Fruit fly (Drosophila melanogaster) whole organism, adult: Measurements from ENCODE around the gene CG4218.

ENCODE experiments used
- CG11617 ChIP-seq: fragments of 200-800 bp; sonication (Bioruptor generic); optimal IDR thresholded peaks from 2 replicates; lab custom pipeline; 2017; ENCODE audit warnings: mild to moderate bottlenecking, missing biosample characterization, missing genetic modification reagents, missing genetic modification characterization
- CG12768 ChIP-seq: fragments of 200-800 bp; sonication (Bioruptor generic); optimal IDR thresholded peaks from 2 replicates; lab custom pipeline; 2017; ENCODE audit warnings: missing biosample characterization, missing genetic modification characterization, mild to moderate bottlenecking, moderate library complexity, missing genetic modification reagents
- CG14711 ChIP-seq: fragments of 200-800 bp; sonication (Bioruptor generic); optimal IDR thresholded peaks from 2 replicates; lab custom pipeline; 2018; ENCODE audit warnings: missing biosample characterization, mild to moderate bottlenecking, missing genetic modification characterization, moderate library complexity
- CG1620 ChIP-seq: fragments of 200-800 bp; sonication (Bioruptor generic); optimal IDR thresholded peaks from 2 replicates; lab custom pipeline; 2016; ENCODE audit warnings: missing biosample characterization, missing genetic modification characterization
- CG33017 ChIP-seq: fragments of 200-800 bp; sonication (Bioruptor generic); optimal IDR thresholded peaks from 2 replicates; lab custom pipeline; 2018; ENCODE audit warnings: missing biosample characterization, mild to moderate bottlenecking, missing genetic modification characterization, moderate library complexity
- CG5204 ChIP-seq: fragments of 200-800 bp; sonication (Bioruptor generic); optimal IDR thresholded peaks from 2 replicates; lab custom pipeline; 2016; ENCODE audit warnings: missing biosample characterization, missing genetic modification characterization
- CG7045 ChIP-seq: fragments of 200-800 bp; sonication (Bioruptor generic); optimal IDR thresholded peaks from 2 replicates; lab custom pipeline; 2017; ENCODE audit warnings: missing biosample characterization, mild to moderate bottlenecking, missing genetic modification characterization
- CG7101 ChIP-seq: fragments of 200-800 bp; sonication (Bioruptor generic); optimal IDR thresholded peaks from 2 replicates; lab custom pipeline; 2018; ENCODE audit warnings: missing biosample characterization, mild to moderate bottlenecking, missing genetic modification characterization, moderate library complexity
- Clk ChIP-seq: fragments of 200-800 bp; sonication (Bioruptor generic); optimal IDR thresholded peaks from 2 replicates; lab custom pipeline; 2017; ENCODE audit warnings: missing biosample characterization, missing genetic modification characterization
- Crg-1 ChIP-seq: fragments of 200-800 bp; sonication (Bioruptor generic); optimal IDR thresholded peaks from 2 replicates; lab custom pipeline; 2016; ENCODE audit warnings: missing biosample characterization, missing genetic modification characterization
- Hr96 ChIP-seq: fragments of 200-800 bp; sonication (Bioruptor generic); optimal IDR thresholded peaks from 2 replicates; lab custom pipeline; 2016; ENCODE audit warnings: missing biosample characterization, missing genetic modification characterization
- Mnt ChIP-seq: fragments of 200-800 bp; sonication (Bioruptor generic); optimal IDR thresholded peaks from 2 replicates; lab custom pipeline; 2016; ENCODE audit warnings: missing biosample characterization, mild to moderate bottlenecking, missing genetic modification characterization
- bab1 ChIP-seq: fragments of 200-800 bp; sonication (Bioruptor generic); optimal IDR thresholded peaks from 3 replicates; lab custom pipeline; 2019; ENCODE audit warnings: missing biosample characterization, mild to moderate bottlenecking, missing genetic modification characterization, moderate library complexity
- cic ChIP-seq: fragments of 200-800 bp; sonication (Bioruptor generic); optimal IDR thresholded peaks from 2 replicates; lab custom pipeline; 2017; ENCODE audit warnings: missing biosample characterization, mild to moderate bottlenecking, missing genetic modification characterization, moderate library complexity
- cnc ChIP-seq, 2 experiments: fragments of >200 bp; optimal IDR thresholded peaks; 2 replicates each; lab custom pipeline; 2017
- kay ChIP-seq: fragments of 200-800 bp; sonication (Bioruptor generic); peaks from one replicate; lab custom pipeline; 2016; ENCODE audit warnings: missing biosample characterization, missing genetic modification characterization, borderline replicate concordance
- ovo ChIP-seq: fragments of 200-800 bp; sonication (Bioruptor generic); optimal IDR thresholded peaks from 2 replicates; lab custom pipeline; 2016; ENCODE audit warnings: missing biosample characterization, missing genetic modification characterization
- pad ChIP-seq: fragments of 200-800 bp; sonication (Bioruptor generic); optimal IDR thresholded peaks from 3 replicates; lab custom pipeline; 2017; ENCODE audit warnings: missing biosample characterization, missing genetic modification characterization, mild to moderate bottlenecking, moderate library complexity, missing genetic modification reagents
- tj ChIP-seq: fragments of 200-800 bp; sonication (Bioruptor generic); optimal IDR thresholded peaks from 3 replicates; lab custom pipeline; 2017; ENCODE audit warnings: missing biosample characterization, mild to moderate bottlenecking, missing genetic modification characterization, moderate library complexity
- toe ChIP-seq: fragments of 200-800 bp; sonication (Bioruptor generic); optimal IDR thresholded peaks from 2 replicates; lab custom pipeline; 2016; ENCODE audit warnings: missing biosample characterization, missing genetic modification characterization

The CG4218 gene

dm6 chr2L:14512811-14513389, 36.0 kb downstream of the CG4218 start:
- no peak for TF ChIP-seq CG1620 (GFP tag; lab: Kevin White, UChicago)
- TF ChIP-seq kay (GFP tag; lab: Kevin White, UChicago): no peak
- TF ChIP-seq Clk (GFP tag; lab: Kevin White, UChicago): no peak
- TF ChIP-seq CG7101 (tag; lab: Kevin White, UChicago): no peak
- no peak for TF ChIP-seq CG33017 (tag; lab: Kevin White, UChicago)
- no peak for TF ChIP-seq CG12768 (GFP tag; lab: Kevin White, UChicago)
- no peak for TF ChIP-seq CG5204 (GFP tag; lab: Kevin White, UChicago)
- TF ChIP-seq bab1: no peak
- TF ChIP-seq Hr96: no peak
- no peak for TF ChIP-seq pad (GFP tag; lab: Kevin White, UChicago)
- TF ChIP-seq CG7045: no peak
- TF ChIP-seq cic (GFP tag; lab: Kevin White, UChicago): no peak
- TF ChIP-seq CG11617 (GFP tag; lab: Kevin White, UChicago): no peak
- TF ChIP-seq cnc (optimal IDR thresholded peaks at IDR 0.05; lab: Kevin White, UChicago): no peak

dm6 chr2L:14511872-14512271, 37.0 kb downstream of the CG4218 start:
- TF ChIP-seq bab1: no peak

- TF ChIP-seq tj (GFP tag; lab: Kevin White, UChicago): peak; percentile 37
- TF ChIP-seq Clk (GFP tag; lab: Kevin White, UChicago): no peak
- TF ChIP-seq Mnt (GFP tag; lab: Kevin White, UChicago): no peak
- TF ChIP-seq CG12768 (GFP tag; lab: Kevin White, UChicago): no peak
- no peak for TF ChIP-seq CG1620 (GFP tag; lab: Kevin White, UChicago)
- no peak for TF ChIP-seq pad (GFP tag; lab: Kevin White, UChicago)
These were observed 37.7 kb downstream of the CG4218 start for dm6 chr2L:14511248-14511647.

dm6 chr2L:14510504-14510903, 38.4 kb downstream of the CG4218 start:
- no peak for TF ChIP-seq CG12768 (GFP tag; lab: Kevin White, UChicago)
- TF ChIP-seq Mnt (GFP tag; lab: Kevin White, UChicago): no peak
- TF ChIP-seq CG7101 (tag; lab: Kevin White, UChicago): no peak
- TF ChIP-seq Hr96: no peak
- TF ChIP-seq bab1: no peak
- TF ChIP-seq CG1620 (GFP tag; lab: Kevin White, UChicago): no peak
- no peak for TF ChIP-seq CG14711 (tag; lab: Kevin White, UChicago)

- TF ChIP-seq Mnt (GFP tag; lab: Kevin White, UChicago): no peak
- no peak for TF ChIP-seq CG7045
- TF ChIP-seq CG14711 (tag; lab: Kevin White, UChicago): no peak
- TF ChIP-seq tj (GFP tag; lab: Kevin White, UChicago): no peak
- TF ChIP-seq CG12768 (GFP tag; lab: Kevin White, UChicago): no peak
- no peak for TF ChIP-seq cic (GFP tag; lab: Kevin White, UChicago)
- TF ChIP-seq Clk (GFP tag; lab: Kevin White, UChicago): no peak
- TF ChIP-seq CG11617 (GFP tag; lab: Kevin White, UChicago): no peak
- no peak for TF ChIP-seq CG5204 (GFP tag; lab: Kevin White, UChicago)
- no peak for TF ChIP-seq kay (GFP tag; lab: Kevin White, UChicago)
- TF ChIP-seq pad (GFP tag; lab: Kevin White, UChicago): no peak
- no peak for TF ChIP-seq CG33017 (tag; lab: Kevin White, UChicago)
- TF ChIP-seq CG7101 (tag; lab: Kevin White, UChicago): no peak
- TF ChIP-seq Crg-1 (GFP tag; lab: Kevin White, UChicago): no peak
- no peak for TF ChIP-seq ovo (GFP tag; lab: Kevin White, UChicago)
These were observed 40.2 kb downstream of the CG4218 start for dm6 chr2L:14508710-14509109.

dm6 chr2L:14507997-14508396, 40.9 kb downstream of the CG4218 start:
- TF ChIP-seq pad (GFP tag; lab: Kevin White, UChicago) (no peak), kay (GFP tag; lab: Kevin White, UChicago) (peak; percentile 32)

dm6 chr2L:14506694-14507093, 42.2 kb downstream of the CG4218 start:
- TF ChIP-seq CG1620 (GFP tag; lab: Kevin White, UChicago) (no peak), Crg-1 (GFP tag; lab: Kevin White, UChicago) (no peak), pad (GFP tag; lab: Kevin White, UChicago) (no peak), CG33017 (tag; lab: Kevin White, UChicago) (no peak), tj (GFP tag; lab: Kevin White, UChicago) (no peak), ovo (GFP tag; lab: Kevin White, UChicago) (no peak), kay (GFP tag; lab: Kevin White, UChicago) (no peak), bab1 (no peak), CG14711 (tag; lab: Kevin White, UChicago) (no peak), CG7045 (no peak), cic (GFP tag; lab: Kevin White, UChicago) (no peak), CG5204 (GFP tag; lab: Kevin White, UChicago) (no peak), Hr96 (no peak), CG12768 (GFP tag; lab: Kevin White, UChicago) (no peak), toe (no peak), Clk (GFP tag; lab: Kevin White, UChicago) (no peak), CG7101 (tag; lab: Kevin White, UChicago) (no peak), cnc (optimal IDR thresholded peaks at IDR 0.05; lab: Kevin White, UChicago) (no peak)
